Fruit fly (Drosophila melanogaster): ENCODE measurements around the gene sun.

DNA sequence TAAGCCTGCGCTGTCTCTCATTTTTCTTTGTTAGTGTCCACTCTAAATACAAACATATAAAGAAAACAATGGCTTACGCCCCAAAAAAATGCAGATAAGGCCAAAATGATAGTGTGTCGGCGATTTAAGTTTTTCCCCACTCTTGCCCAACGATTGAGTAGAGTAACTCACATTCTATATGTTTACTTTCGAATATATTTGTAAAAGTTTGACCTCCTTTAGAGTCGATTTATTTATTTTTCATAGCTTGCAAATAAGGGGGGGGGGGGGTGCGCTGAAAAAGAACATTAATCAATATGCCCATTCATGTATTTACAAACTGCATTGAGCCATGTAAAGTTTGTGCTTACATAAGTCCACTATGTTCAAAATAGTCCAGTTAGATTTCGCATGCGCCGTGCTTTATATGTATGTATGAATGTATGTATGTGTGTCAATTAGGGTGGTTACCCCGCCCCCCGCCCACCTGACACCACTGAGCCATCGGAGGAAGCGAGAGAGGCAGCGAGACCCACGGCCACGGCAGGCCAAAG, 44.7 kb upstream of the sun start:
- TF ChIP-seq cyc (GFP tag; optimal IDR thresholded peaks at IDR 0.05) (no peak), Sox102F (GFP tag; optimal IDR thresholded peaks at IDR 0.05) (no peak)

Data from whole organism, prepupa.